Worm (Caenorhabditis elegans) whole organism, L1 larva: ENCODE results near the gene ZK892.3.

Experiments
- lin-13 ChIP-seq: fragments of 150-350 bp; optimal IDR thresholded peaks from 2 replicates; lab custom pipeline; 2014; ENCODE audit warnings: missing biosample characterization, missing genetic modification reagents, missing genetic modification characterization
- rnt-1 ChIP-seq: sonication (generic microtip); optimal IDR thresholded peaks from 2 replicates; lab custom pipeline; 2016; ENCODE audit warnings: mild to moderate bottlenecking, missing genetic modification characterization, moderate library complexity, missing compliant biosample characterization
- skn-1 ChIP-seq: fragments of 150-350 bp; optimal IDR thresholded peaks from 2 replicates; lab custom pipeline; 2014; ENCODE audit warnings: missing biosample characterization, missing genetic modification characterization
- snpc-4 ChIP-seq: fragments of 150-350 bp; optimal IDR thresholded peaks from 2 replicates; lab custom pipeline; 2014; ENCODE audit warnings: missing biosample characterization, missing genetic modification characterization
- unc-86 ChIP-seq: sonication (generic microtip); optimal IDR thresholded peaks from 2 replicates; lab custom pipeline; 2016; ENCODE audit warnings: missing genetic modification characterization, missing compliant biosample characterization
- zag-1 ChIP-seq: fragments of 150-350 bp; optimal IDR thresholded peaks from 2 replicates; lab custom pipeline; 2014; ENCODE audit warnings: missing biosample characterization, missing genetic modification characterization

DNA sequence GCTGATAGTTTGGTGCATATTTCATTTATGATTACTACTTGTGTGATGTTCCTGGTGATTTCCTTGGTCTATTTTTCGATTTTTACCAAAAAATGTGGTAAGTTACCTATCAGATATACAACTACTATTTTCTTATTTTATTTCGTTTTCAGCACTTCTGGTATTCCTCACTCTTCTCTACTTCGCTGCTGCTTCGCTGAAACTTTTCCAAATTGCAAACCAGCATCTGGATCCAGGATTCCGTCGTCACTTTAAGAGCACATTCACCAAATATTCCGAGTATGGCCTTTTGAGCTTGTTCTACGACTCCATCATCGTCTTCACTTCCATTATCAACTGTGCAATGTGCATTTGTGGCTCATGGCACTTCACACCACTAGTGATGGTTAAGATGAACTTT lies 6.9 kb downstream of the ZK892.3 start:
- TF ChIP-seq lin-13 (no peak), zag-1 (tag; lab: Kevin White, UChicago) (no peak), snpc-4 (no peak), skn-1 (tag; lab: Kevin White, UChicago) (no peak), rnt-1 (tag; lab: Kevin White, UChicago) (no peak), unc-86 (no peak)
